Worm (Caenorhabditis elegans) whole organism, young adult: ENCODE measurements around the gene ani-2.
A peak's percentile ranks its signal among the peaks of the same experiment; 100 is the strongest.

Experiments
- B0035.1 ChIP-seq: sonication (generic microtip); optimal IDR thresholded peaks from 2 replicates; lab custom pipeline; 2016; ENCODE audit warnings: missing genetic modification characterization, mild to moderate bottlenecking, missing compliant biosample characterization, missing genotype, missing genetic modification reagents
- C06A6.2 ChIP-seq: fragments of 200-800 bp; sonication (Bioruptor generic); conservative IDR thresholded peaks from 2 replicates; pipeline ENCODE4 v1.3.6; 2022; ENCODE audit warnings: missing genetic modification characterization, missing compliant biosample characterization
- D2030.7 ChIP-seq: fragments of 200-800 bp; sonication (Bioruptor generic); IDR thresholded peaks from 2 replicates; pipeline ENCODE4 v1.3.6; 2022; ENCODE audit warnings: missing genetic modification reagents, missing genetic modification characterization, missing compliant biosample characterization
- F22D6.2 ChIP-seq: sonication (generic microtip); optimal IDR thresholded peaks from 2 replicates; lab custom pipeline; 2016; ENCODE audit warnings: mild to moderate bottlenecking, missing genetic modification characterization, missing compliant biosample characterization
- F33H1.4 ChIP-seq: fragments of 200-800 bp; sonication (Bioruptor generic); IDR thresholded peaks from 2 replicates; pipeline ENCODE4 v1.3.6; 2022; ENCODE audit warnings: missing genetic modification reagents, missing genetic modification characterization, missing compliant biosample characterization
- F37B4.10 ChIP-seq: fragments of 200-800 bp; sonication (Bioruptor generic); IDR thresholded peaks from 2 replicates; pipeline ENCODE4 v1.3.6; 2022; ENCODE audit warnings: missing genetic modification characterization, missing compliant biosample characterization
- F39B2.1 ChIP-seq: fragments of 200-800 bp; sonication (Bioruptor generic); IDR thresholded peaks from 2 replicates; pipeline ENCODE4 v1.3.6; 2022; ENCODE audit warnings: missing genetic modification reagents, missing genetic modification characterization, missing compliant biosample characterization
- F57A8.1 ChIP-seq: fragments of 200-800 bp; sonication (Bioruptor generic); optimal IDR thresholded peaks from 2 replicates; lab custom pipeline; 2018; ENCODE audit warnings: mild to moderate bottlenecking, missing genetic modification characterization, moderate library complexity, missing compliant biosample characterization
- T07F8.4 ChIP-seq: sonication (generic microtip); optimal IDR thresholded peaks from 2 replicates; lab custom pipeline; 2016; ENCODE audit warnings: mild to moderate bottlenecking, missing genetic modification characterization, moderate library complexity, missing compliant biosample characterization
- Y56A3A.18 ChIP-seq: fragments of 200-800 bp; sonication (Bioruptor generic); IDR thresholded peaks from 2 replicates; pipeline ENCODE4 v1.3.6; 2022; ENCODE audit warnings: missing genetic modification reagents, missing genetic modification characterization, missing compliant biosample characterization
- Y79H2A.3 ChIP-seq: fragments of 200-800 bp; sonication (Bioruptor generic); conservative IDR thresholded peaks from 2 replicates; pipeline ENCODE4 v1.3.6; 2022; ENCODE audit warnings: missing genetic modification reagents, missing genetic modification characterization, missing compliant biosample characterization
- Y95B8A.8 ChIP-seq: fragments of 200-800 bp; sonication (Bioruptor generic); IDR thresholded peaks from 2 replicates; pipeline ENCODE4 v1.3.6; 2022; ENCODE audit warnings: missing genetic modification reagents, missing genetic modification characterization, missing compliant biosample characterization
- ama-1 ChIP-seq, 3 experiments: fragments of 150-350 bp in 1 of 3; sonication (generic microtip) in 2 of 3; optimal IDR thresholded peaks; 2 replicates each; lab custom pipeline; 2014 to 2018; ENCODE audit warnings: missing biosample characterization in 2 of 3, missing genetic modification characterization in 2 of 3, missing genetic modification reagents in 2 of 3
- aptf-2 ChIP-seq: fragments of 200-800 bp; sonication (Bioruptor generic); conservative IDR thresholded peaks from 2 replicates; pipeline ENCODE4 v1.3.6; 2022; ENCODE audit warnings: missing genetic modification reagents, missing genetic modification characterization, missing compliant biosample characterization
- atf-7 ChIP-seq: sonication (generic microtip); optimal IDR thresholded peaks from 2 replicates; lab custom pipeline; 2017; ENCODE audit warnings: mild to moderate bottlenecking, missing genetic modification characterization, missing compliant biosample characterization
- attf-6 ChIP-seq: fragments of 200-800 bp; sonication (Bioruptor generic); IDR thresholded peaks from 2 replicates; pipeline ENCODE4 v1.3.6; 2022; ENCODE audit warnings: missing genetic modification reagents, missing genetic modification characterization, missing compliant biosample characterization
- bed-2 ChIP-seq: fragments of 200-800 bp; sonication (Bioruptor generic); IDR thresholded peaks from 2 replicates; pipeline ENCODE4 v1.3.6; 2022; ENCODE audit warnings: missing genetic modification reagents, missing genetic modification characterization, missing compliant biosample characterization
- ccch-3 ChIP-seq: fragments of 200-800 bp; sonication (Bioruptor generic); optimal IDR thresholded peaks from 2 replicates; lab custom pipeline; 2018; ENCODE audit warnings: mild to moderate bottlenecking, missing genetic modification characterization, missing compliant biosample characterization
- cebp-2 ChIP-seq: fragments of 200-800 bp; sonication (Bioruptor generic); IDR thresholded peaks from 2 replicates; pipeline ENCODE4 v1.3.6; 2022; ENCODE audit warnings: missing genetic modification characterization, missing compliant biosample characterization
- ceh-27 ChIP-seq: fragments of 200-800 bp; sonication (Bioruptor generic); optimal IDR thresholded peaks from 2 replicates; lab custom pipeline; 2018; ENCODE audit warnings: mild to moderate bottlenecking, missing genetic modification characterization, moderate library complexity, missing compliant biosample characterization
- efl-1 ChIP-seq: fragments of 150-350 bp; optimal IDR thresholded peaks from 2 replicates; lab custom pipeline; 2014; ENCODE audit warnings: missing biosample characterization, missing genetic modification reagents, missing genetic modification characterization
- ekl-4 ChIP-seq: fragments of 200-800 bp; sonication (Bioruptor generic); IDR thresholded peaks from 2 replicates; pipeline ENCODE4 v1.3.6; 2022; ENCODE audit warnings: missing genetic modification reagents, missing genetic modification characterization, missing compliant biosample characterization
- ets-4 ChIP-seq: fragments of 200-800 bp; sonication (Bioruptor generic); optimal IDR thresholded peaks from 2 replicates; lab custom pipeline; 2018; ENCODE audit warnings: mild to moderate bottlenecking, missing genetic modification characterization, missing compliant biosample characterization
- hmg-20 ChIP-seq: fragments of 200-800 bp; sonication (Bioruptor generic); IDR thresholded peaks from 2 replicates; pipeline ENCODE4 v1.3.6; 2022; ENCODE audit warnings: missing genetic modification reagents, missing genetic modification characterization, missing compliant biosample characterization
- hsf-1 ChIP-seq: fragments of 200-800 bp; sonication (Bioruptor generic); IDR thresholded peaks from 2 replicates; pipeline ENCODE4 v1.3.6; 2022; ENCODE audit warnings: missing genetic modification reagents, missing genetic modification characterization, missing compliant biosample characterization
- lin-40 ChIP-seq: sonication (generic microtip); optimal IDR thresholded peaks from 2 replicates; lab custom pipeline; 2016; ENCODE audit warnings: missing genetic modification characterization, mild to moderate bottlenecking, missing compliant biosample characterization, missing genotype, missing genetic modification reagents
- madf-10 ChIP-seq: sonication (generic microtip); optimal IDR thresholded peaks from 2 replicates; lab custom pipeline; 2016; ENCODE audit warnings: mild to moderate bottlenecking, missing genetic modification characterization, missing compliant biosample characterization
- madf-8 ChIP-seq: fragments of 200-800 bp; sonication (Bioruptor generic); conservative IDR thresholded peaks from 2 replicates; pipeline ENCODE4 v1.3.6; 2022; ENCODE audit warnings: missing genetic modification reagents, missing genetic modification characterization, missing compliant biosample characterization
- mcd-1 ChIP-seq: fragments of 200-800 bp; sonication (Bioruptor generic); IDR thresholded peaks from 2 replicates; pipeline ENCODE4 v1.3.6; 2022; ENCODE audit warnings: missing genetic modification reagents, missing genetic modification characterization, missing compliant biosample characterization
- nhr-27 ChIP-seq: fragments of 200-800 bp; sonication (Bioruptor generic); optimal IDR thresholded peaks from 2 replicates; lab custom pipeline; 2018; ENCODE audit warnings: mild to moderate bottlenecking, missing genetic modification characterization, moderate library complexity, missing compliant biosample characterization
- nhr-90 ChIP-seq: sonication (generic microtip); optimal IDR thresholded peaks from 2 replicates; lab custom pipeline; 2016; ENCODE audit warnings: missing genotype, mild to moderate bottlenecking, missing genetic modification characterization, missing compliant biosample characterization
- rcor-1 ChIP-seq: fragments of 200-800 bp; sonication (Bioruptor generic); IDR thresholded peaks from 2 replicates; pipeline ENCODE4 v1.3.6; 2022; ENCODE audit warnings: missing genetic modification reagents, missing genetic modification characterization, missing compliant biosample characterization
- repo-1 ChIP-seq: sonication (generic microtip); optimal IDR thresholded peaks from 2 replicates; lab custom pipeline; 2017; ENCODE audit warnings: mild to moderate bottlenecking, missing genetic modification characterization, missing compliant biosample characterization
- rpc-1 ChIP-seq, 2 experiments: fragments of 150-350 bp in 1 of 2; sonication (generic microtip) in 1 of 2; optimal IDR thresholded peaks; 2 replicates each; lab custom pipeline; 2014 to 2018; ENCODE audit warnings: missing biosample characterization in 1 of 2, missing genetic modification characterization in 1 of 2, missing genetic modification reagents in 1 of 2, missing genotype in 1 of 2
- sdz-38 ChIP-seq: sonication (generic microtip); optimal IDR thresholded peaks from 2 replicates; lab custom pipeline; 2016; ENCODE audit warnings: missing genotype, missing genetic modification characterization, missing compliant biosample characterization
- snpc-1.1 ChIP-seq: sonication (generic microtip); optimal IDR thresholded peaks from 2 replicates; lab custom pipeline; 2017; ENCODE audit warnings: missing genetic modification characterization, mild to moderate bottlenecking, missing compliant biosample characterization, antibody characterized with exemption, moderate library complexity, missing genotype, missing genetic modification reagents; ENCODE audit not compliant: insufficient read depth
- somi-1 ChIP-seq: fragments of 200-800 bp; sonication (Bioruptor generic); optimal IDR thresholded peaks from 2 replicates; lab custom pipeline; 2018; ENCODE audit warnings: mild to moderate bottlenecking, missing genetic modification characterization, missing compliant biosample characterization
- sptf-2 ChIP-seq: fragments of 200-800 bp; sonication (Bioruptor generic); optimal IDR thresholded peaks from 2 replicates; lab custom pipeline; 2018; ENCODE audit warnings: mild to moderate bottlenecking, missing genetic modification characterization, missing compliant biosample characterization
- tbp1 ChIP-seq: fragments of 200-800 bp; sonication (Bioruptor generic); optimal IDR thresholded peaks from 2 replicates; lab custom pipeline; 2018; ENCODE audit warnings: mild to moderate bottlenecking, missing genetic modification characterization, missing compliant biosample characterization
- tlf-1 ChIP-seq: fragments of 200-800 bp; sonication (Bioruptor generic); optimal IDR thresholded peaks from 2 replicates; lab custom pipeline; 2018; ENCODE audit warnings: mild to moderate bottlenecking, missing genetic modification characterization, missing compliant biosample characterization
- unc-62 ChIP-seq: fragments of 150-350 bp; optimal IDR thresholded peaks from 2 replicates; lab custom pipeline; 2014; ENCODE audit warnings: missing biosample characterization, missing genetic modification reagents, missing genetic modification characterization
- zfh-2 ChIP-seq: fragments of 200-800 bp; sonication (Bioruptor generic); conservative IDR thresholded peaks from 2 replicates; pipeline ENCODE4 v1.3.6; 2022; ENCODE audit warnings: missing genetic modification reagents, missing genetic modification characterization, missing compliant biosample characterization
- zim-3 ChIP-seq: sonication (generic microtip); optimal IDR thresholded peaks from 2 replicates; lab custom pipeline; 2017; ENCODE audit warnings: mild to moderate bottlenecking, missing genetic modification characterization, moderate library complexity, missing compliant biosample characterization
- ztf-22 ChIP-seq: fragments of 200-800 bp; sonication (Bioruptor generic); optimal IDR thresholded peaks from 2 replicates; lab custom pipeline; 2018; ENCODE audit warnings: mild to moderate bottlenecking, missing genetic modification characterization, moderate library complexity, missing compliant biosample characterization
- ztf-25 ChIP-seq: fragments of 200-800 bp; sonication (Bioruptor generic); IDR thresholded peaks from 2 replicates; pipeline ENCODE4 v1.3.6; 2022; ENCODE audit warnings: missing genetic modification reagents, missing genetic modification characterization, missing compliant biosample characterization
- ztf-26 ChIP-seq: sonication (generic microtip); optimal IDR thresholded peaks from 2 replicates; lab custom pipeline; 2017; ENCODE audit warnings: missing genetic modification characterization, missing compliant biosample characterization
- ztf-28 ChIP-seq: fragments of 200-800 bp; sonication (Bioruptor generic); IDR thresholded peaks from 2 replicates; pipeline ENCODE4 v1.3.6; 2022; ENCODE audit warnings: missing genetic modification reagents, missing genetic modification characterization, missing compliant biosample characterization
- ztf-3 ChIP-seq: fragments of 200-800 bp; sonication (Bioruptor generic); optimal IDR thresholded peaks from 2 replicates; lab custom pipeline; 2018; ENCODE audit warnings: mild to moderate bottlenecking, missing genetic modification characterization, missing compliant biosample characterization

Gene ani-2

ce11 chrII:6331222-6331830, 33.8 kb downstream of the ani-2 start, which contains the start of gene set-4 (continued):
- TF ChIP-seq ztf-25 (GFP tag; lab: Robert Waterston, UW) = no peak
- TF ChIP-seq tlf-1 (GFP tag; lab: Kevin White, UChicago) = peak; percentile 60
- no peak for TF ChIP-seq F57A8.1 (GFP tag; lab: Kevin White, UChicago)
- no peak for TF ChIP-seq nhr-27
- TF ChIP-seq zim-3 (tag; lab: Kevin White, UChicago) = peak; percentile 11
- no peak for TF ChIP-seq F39B2.1
- TF ChIP-seq D2030.7 = no peak
- TF ChIP-seq T07F8.4 (tag; lab: Kevin White, UChicago) = no peak
- no peak for TF ChIP-seq hsf-1
- TF ChIP-seq ztf-3 (GFP tag; lab: Kevin White, UChicago) = no peak
- peak; percentile 84 for TF ChIP-seq ekl-4 (GFP tag; lab: Robert Waterston, UW)
- TF ChIP-seq hmg-20 = peak; percentile 79
- TF ChIP-seq mcd-1 = peak; percentile 92
- TF ChIP-seq F37B4.10 = no peak
- no peak for TF ChIP-seq attf-6 (GFP tag; lab: Robert Waterston, UW)
- peak; percentile 73 for TF ChIP-seq repo-1 (tag; lab: Kevin White, UChicago)
- TF ChIP-seq F22D6.2 (tag; lab: Kevin White, UChicago) = peak; percentile 44
- TF ChIP-seq ceh-27 (GFP tag; lab: Kevin White, UChicago) = peak; percentile 87
- no peak for TF ChIP-seq sdz-38 (tag; lab: Kevin White, UChicago)
- peak; percentile 77 for TF ChIP-seq atf-7 (tag; lab: Kevin White, UChicago)
- TF ChIP-seq C06A6.2 (GFP tag; lab: Robert Waterston, UW) = peak; percentile 76; the same call in 1 of the 2 replicates
- TF ChIP-seq tbp1 = peak; percentile 62
- TF ChIP-seq ets-4 (GFP tag; lab: Kevin White, UChicago) = peak; percentile 75
- peak; percentile 30; the same call in 1 of the 2 replicates for TF ChIP-seq madf-8 (GFP tag; lab: Robert Waterston, UW)
- TF ChIP-seq ccch-3 (GFP tag; lab: Kevin White, UChicago) = no peak
- TF ChIP-seq bed-2 = no peak
- TF ChIP-seq Y95B8A.8 (GFP tag; lab: Robert Waterston, UW) = no peak
- TF ChIP-seq Y79H2A.3 (GFP tag; lab: Robert Waterston, UW) = no peak
- TF ChIP-seq ztf-28 (GFP tag; lab: Robert Waterston, UW) = no peak
- no peak for TF ChIP-seq aptf-2 (GFP tag; lab: Robert Waterston, UW)
- peak; percentile 78 for TF ChIP-seq F33H1.4 (GFP tag; lab: Robert Waterston, UW)
- peak; percentile 85 for TF ChIP-seq ztf-26 (tag; lab: Kevin White, UChicago)
- no peak for TF ChIP-seq B0035.1 (tag; lab: Kevin White, UChicago)
- TF ChIP-seq snpc-1.1 (tag; lab: Kevin White, UChicago) = no peak
- no peak for TF ChIP-seq cebp-2 (GFP tag; lab: Robert Waterston, UW)
- peak; percentile 58 for TF ChIP-seq efl-1 (GFP tag; lab: Kevin White, UChicago)
- peak; percentile 92 for TF ChIP-seq lin-40
- peak; percentile 57 for TF ChIP-seq nhr-90
- TF ChIP-seq zfh-2 (GFP tag; lab: Robert Waterston, UW) = peak; percentile 96
- peak; percentile 79 for TF ChIP-seq rcor-1 (GFP tag; lab: Robert Waterston, UW)
- no peak for TF ChIP-seq sptf-2 (GFP tag; lab: Kevin White, UChicago)
- TF ChIP-seq somi-1 (GFP tag; lab: Kevin White, UChicago) = peak; percentile 56
- TF ChIP-seq Y56A3A.18 (GFP tag; lab: Robert Waterston, UW) = no peak
- TF ChIP-seq ama-1 (optimal IDR thresholded peaks at IDR 0.05; lab: Kevin White, UChicago) = no peak
- TF ChIP-seq ama-1 (GFP tag; optimal IDR thresholded peaks at IDR 0.05; lab: Kevin White, UChicago) = no peak
- no peak for TF ChIP-seq rpc-1 (optimal IDR thresholded peaks at IDR 0.05; lab: Kevin White, UChicago)
- no peak for TF ChIP-seq rpc-1 (tag; optimal IDR thresholded peaks at IDR 0.05; lab: Kevin White, UChicago)
- no peak for TF ChIP-seq unc-62 (GFP tag; lab: Kevin White, UChicago)
- TF ChIP-seq ztf-22 (GFP tag; lab: Kevin White, UChicago) = no peak
- TF ChIP-seq madf-10 (tag; lab: Kevin White, UChicago) = peak; percentile 68
